Worm (Caenorhabditis elegans) whole organism, young adult: ENCODE measurements around the gene K02C4.3.

ENCODE experiments used
- B0035.1 ChIP-seq: sonication (generic microtip); optimal IDR thresholded peaks from 2 replicates; lab custom pipeline; 2016; ENCODE audit warnings: missing genetic modification characterization, mild to moderate bottlenecking, missing compliant biosample characterization, missing genotype, missing genetic modification reagents
- F37B4.10 ChIP-seq: fragments of 200-800 bp; sonication (Bioruptor generic); IDR thresholded peaks from 2 replicates; pipeline ENCODE4 v1.3.6; 2022; ENCODE audit warnings: missing genetic modification characterization, missing compliant biosample characterization
- F52B5.7 ChIP-seq: sonication (generic microtip); optimal IDR thresholded peaks from 2 replicates; lab custom pipeline; 2016; ENCODE audit warnings: mild to moderate bottlenecking, missing genetic modification characterization, missing compliant biosample characterization
- F57A8.1 ChIP-seq: fragments of 200-800 bp; sonication (Bioruptor generic); optimal IDR thresholded peaks from 2 replicates; lab custom pipeline; 2018; ENCODE audit warnings: mild to moderate bottlenecking, missing genetic modification characterization, moderate library complexity, missing compliant biosample characterization
- K11D2.4 ChIP-seq: fragments of 200-800 bp; sonication (Bioruptor generic); IDR thresholded peaks from 2 replicates; pipeline ENCODE4 v1.3.6; 2022; ENCODE audit warnings: missing genetic modification reagents, missing genetic modification characterization, missing compliant biosample characterization
- K12H6.12 ChIP-seq: fragments of 200-800 bp; sonication (Bioruptor generic); optimal IDR thresholded peaks from 2 replicates; lab custom pipeline; 2018; ENCODE audit warnings: mild to moderate bottlenecking, missing genetic modification characterization, missing compliant biosample characterization
- T07F8.4 ChIP-seq: sonication (generic microtip); optimal IDR thresholded peaks from 2 replicates; lab custom pipeline; 2016; ENCODE audit warnings: mild to moderate bottlenecking, missing genetic modification characterization, moderate library complexity, missing compliant biosample characterization
- T26A5.8 ChIP-seq: sonication (generic microtip); optimal IDR thresholded peaks from 2 replicates; lab custom pipeline; 2016; ENCODE audit warnings: missing genetic modification characterization, missing compliant biosample characterization
- Y56A3A.18 ChIP-seq: fragments of 200-800 bp; sonication (Bioruptor generic); IDR thresholded peaks from 2 replicates; pipeline ENCODE4 v1.3.6; 2022; ENCODE audit warnings: missing genetic modification reagents, missing genetic modification characterization, missing compliant biosample characterization
- Y67H2A.10 ChIP-seq: fragments of 200-800 bp; sonication (Bioruptor generic); conservative IDR thresholded peaks from 2 replicates; pipeline ENCODE4 v1.3.6; 2022; ENCODE audit warnings: missing genetic modification reagents, missing genetic modification characterization, missing compliant biosample characterization
- ama-1 ChIP-seq, 3 experiments: fragments of 150-350 bp in 1 of 3; sonication (generic microtip) in 2 of 3; optimal IDR thresholded peaks; 2 replicates each; lab custom pipeline; 2014 to 2018; ENCODE audit warnings: missing biosample characterization in 2 of 3, missing genetic modification characterization in 2 of 3, missing genetic modification reagents in 2 of 3
- aptf-3 ChIP-seq: fragments of 200-800 bp; sonication (Bioruptor generic); IDR thresholded peaks from 2 replicates; pipeline ENCODE4 v1.3.6; 2022; ENCODE audit warnings: missing genetic modification characterization, missing compliant biosample characterization
- attf-6 ChIP-seq: fragments of 200-800 bp; sonication (Bioruptor generic); IDR thresholded peaks from 2 replicates; pipeline ENCODE4 v1.3.6; 2022; ENCODE audit warnings: missing genetic modification reagents, missing genetic modification characterization, missing compliant biosample characterization
- cebp-1 ChIP-seq, 2 experiments: fragments of 200-800 bp in 1 of 2; sonication (Bioruptor generic) in 1 of 2; sonication (generic microtip) in 1 of 2; IDR thresholded peaks in 1 of 2; optimal IDR thresholded peaks in 1 of 2; 2 replicates each; pipeline versions ENCODE4 v1.3.6 to Lab custom; 2017 to 2022; ENCODE audit warnings: missing compliant biosample characterization in 2 of 2, missing genetic modification characterization in 2 of 2, mild to moderate bottlenecking in 1 of 2, missing genetic modification reagents in 1 of 2, moderate library complexity in 1 of 2
- ceh-100 ChIP-seq: fragments of 200-800 bp; sonication (Bioruptor generic); IDR thresholded peaks from 2 replicates; pipeline ENCODE4 v1.3.6; 2022; ENCODE audit warnings: missing genetic modification reagents, missing genetic modification characterization, missing compliant biosample characterization
- ceh-27 ChIP-seq: fragments of 200-800 bp; sonication (Bioruptor generic); optimal IDR thresholded peaks from 2 replicates; lab custom pipeline; 2018; ENCODE audit warnings: mild to moderate bottlenecking, missing genetic modification characterization, moderate library complexity, missing compliant biosample characterization
- ceh-40 ChIP-seq: fragments of 200-800 bp; sonication (Bioruptor generic); IDR thresholded peaks from 2 replicates; pipeline ENCODE4 v1.3.6; 2022; ENCODE audit warnings: missing genetic modification characterization, missing compliant biosample characterization
- die-1 ChIP-seq: sonication (generic microtip); optimal IDR thresholded peaks from 2 replicates; lab custom pipeline; 2016; ENCODE audit warnings: missing genotype, mild to moderate bottlenecking, missing genetic modification characterization, missing compliant biosample characterization
- dox-1 ChIP-seq: fragments of 200-800 bp; sonication (Bioruptor generic); IDR thresholded peaks from 2 replicates; pipeline ENCODE4 v1.3.6; 2022; ENCODE audit warnings: missing genetic modification reagents, missing genetic modification characterization, missing compliant biosample characterization
- egl-44 ChIP-seq: fragments of 200-800 bp; sonication (Bioruptor generic); IDR thresholded peaks from 2 replicates; pipeline ENCODE4 v1.3.6; 2022; ENCODE audit warnings: missing genetic modification reagents, missing genetic modification characterization, missing compliant biosample characterization
- ekl-4 ChIP-seq: fragments of 200-800 bp; sonication (Bioruptor generic); IDR thresholded peaks from 2 replicates; pipeline ENCODE4 v1.3.6; 2022; ENCODE audit warnings: missing genetic modification reagents, missing genetic modification characterization, missing compliant biosample characterization
- gei-17 ChIP-seq: fragments of 200-800 bp; sonication (Bioruptor generic); optimal IDR thresholded peaks from 2 replicates; lab custom pipeline; 2018; ENCODE audit warnings: mild to moderate bottlenecking, missing genetic modification characterization, missing compliant biosample characterization
- hmg-1.2 ChIP-seq: fragments of 200-800 bp; sonication (Bioruptor generic); IDR thresholded peaks from 2 replicates; pipeline ENCODE4 v1.3.6; 2022; ENCODE audit warnings: missing genetic modification reagents, missing genetic modification characterization, missing compliant biosample characterization
- let-526 ChIP-seq: fragments of 200-800 bp; sonication (Bioruptor generic); IDR thresholded peaks from 2 replicates; pipeline ENCODE4 v1.3.6; 2022; ENCODE audit warnings: missing genetic modification reagents, missing genetic modification characterization, missing compliant biosample characterization
- let-607 ChIP-seq, 2 experiments: fragments of 200-800 bp in 1 of 2; sonication (Bioruptor generic) in 1 of 2; sonication (generic microtip) in 1 of 2; optimal IDR thresholded peaks; 2 replicates each; lab custom pipeline; 2016 to 2018; ENCODE audit warnings: mild to moderate bottlenecking in 2 of 2, missing compliant biosample characterization in 2 of 2, missing genetic modification characterization in 2 of 2, moderate library complexity in 2 of 2, missing genotype in 1 of 2
- lin-35 ChIP-seq, 3 experiments: fragments of 150-350 bp in 2 of 3; sonication (generic microtip) in 1 of 3; optimal IDR thresholded peaks; 2 replicates each; lab custom pipeline; 2014 to 2018; ENCODE audit warnings: missing biosample characterization in 3 of 3, missing genetic modification characterization in 3 of 3, missing genetic modification reagents in 3 of 3
- lin-54 ChIP-seq: fragments of 200-800 bp; sonication (Bioruptor generic); optimal IDR thresholded peaks from 2 replicates; lab custom pipeline; 2018; ENCODE audit warnings: mild to moderate bottlenecking, missing genetic modification characterization, missing compliant biosample characterization
- lsy-27 ChIP-seq: sonication (generic microtip); optimal IDR thresholded peaks from 2 replicates; lab custom pipeline; 2017; ENCODE audit warnings: missing genetic modification characterization, mild to moderate bottlenecking, missing compliant biosample characterization, antibody characterized with exemption, missing genotype, borderline replicate concordance; ENCODE audit not compliant: insufficient read depth
- madf-10 ChIP-seq: sonication (generic microtip); optimal IDR thresholded peaks from 2 replicates; lab custom pipeline; 2016; ENCODE audit warnings: mild to moderate bottlenecking, missing genetic modification characterization, missing compliant biosample characterization
- mcd-1 ChIP-seq: fragments of 200-800 bp; sonication (Bioruptor generic); IDR thresholded peaks from 2 replicates; pipeline ENCODE4 v1.3.6; 2022; ENCODE audit warnings: missing genetic modification reagents, missing genetic modification characterization, missing compliant biosample characterization
- mel-28 ChIP-seq: sonication (generic microtip); optimal IDR thresholded peaks from 2 replicates; lab custom pipeline; 2016; ENCODE audit warnings: borderline replicate concordance, mild to moderate bottlenecking, missing genetic modification characterization, missing compliant biosample characterization
- nfyb-1 ChIP-seq: fragments of 200-800 bp; sonication (Bioruptor generic); IDR thresholded peaks from 2 replicates; pipeline ENCODE4 v1.3.6; 2022; ENCODE audit warnings: missing genetic modification reagents, missing genetic modification characterization, missing compliant biosample characterization
- nhr-27 ChIP-seq: fragments of 200-800 bp; sonication (Bioruptor generic); optimal IDR thresholded peaks from 2 replicates; lab custom pipeline; 2018; ENCODE audit warnings: mild to moderate bottlenecking, missing genetic modification characterization, moderate library complexity, missing compliant biosample characterization
- nhr-80 ChIP-seq: sonication (generic microtip); optimal IDR thresholded peaks from 2 replicates; lab custom pipeline; 2016; ENCODE audit warnings: missing genetic modification characterization, missing compliant biosample characterization
- sdz-38 ChIP-seq: sonication (generic microtip); optimal IDR thresholded peaks from 2 replicates; lab custom pipeline; 2016; ENCODE audit warnings: missing genotype, missing genetic modification characterization, missing compliant biosample characterization
- sea-2 ChIP-seq: fragments of 200-800 bp; sonication (Bioruptor generic); IDR thresholded peaks from 2 replicates; pipeline ENCODE4 v1.3.6; 2022; ENCODE audit warnings: missing genetic modification characterization, missing compliant biosample characterization
- tbp1 ChIP-seq: fragments of 200-800 bp; sonication (Bioruptor generic); optimal IDR thresholded peaks from 2 replicates; lab custom pipeline; 2018; ENCODE audit warnings: mild to moderate bottlenecking, missing genetic modification characterization, missing compliant biosample characterization
- unc-130 ChIP-seq: sonication (generic microtip); optimal IDR thresholded peaks from 2 replicates; lab custom pipeline; 2016; ENCODE audit warnings: missing genetic modification reagents, missing genetic modification characterization, missing compliant biosample characterization
- unc-62 ChIP-seq: fragments of 150-350 bp; optimal IDR thresholded peaks from 2 replicates; lab custom pipeline; 2014; ENCODE audit warnings: missing biosample characterization, missing genetic modification reagents, missing genetic modification characterization
- zfh-2 ChIP-seq: fragments of 200-800 bp; sonication (Bioruptor generic); conservative IDR thresholded peaks from 2 replicates; pipeline ENCODE4 v1.3.6; 2022; ENCODE audit warnings: missing genetic modification reagents, missing genetic modification characterization, missing compliant biosample characterization
- zim-3 ChIP-seq: sonication (generic microtip); optimal IDR thresholded peaks from 2 replicates; lab custom pipeline; 2017; ENCODE audit warnings: mild to moderate bottlenecking, missing genetic modification characterization, moderate library complexity, missing compliant biosample characterization
- ztf-18 ChIP-seq: sonication (generic microtip); optimal IDR thresholded peaks from 2 replicates; lab custom pipeline; 2016; ENCODE audit warnings: missing genotype, mild to moderate bottlenecking, missing genetic modification characterization, missing compliant biosample characterization
- ztf-26 ChIP-seq: sonication (generic microtip); optimal IDR thresholded peaks from 2 replicates; lab custom pipeline; 2017; ENCODE audit warnings: missing genetic modification characterization, missing compliant biosample characterization
- ztf-28 ChIP-seq: fragments of 200-800 bp; sonication (Bioruptor generic); IDR thresholded peaks from 2 replicates; pipeline ENCODE4 v1.3.6; 2022; ENCODE audit warnings: missing genetic modification reagents, missing genetic modification characterization, missing compliant biosample characterization
- ztf-6 ChIP-seq: fragments of 200-800 bp; sonication (Bioruptor generic); IDR thresholded peaks from 2 replicates; pipeline ENCODE4 v1.3.6; 2022; ENCODE audit warnings: missing genetic modification reagents, missing genetic modification characterization, missing compliant biosample characterization

K02C4.3 gene

ce11 chrII:8126617-8127016, 40.0 kb upstream of the K02C4.3 start:
- no peak for TF ChIP-seq B0035.1
- no peak for TF ChIP-seq let-607 (tag; optimal IDR thresholded peaks at IDR 0.05; lab: Kevin White, UChicago)
- no peak for TF ChIP-seq zim-3 (tag; lab: Kevin White, UChicago)
- no peak for TF ChIP-seq T26A5.8 (tag; lab: Kevin White, UChicago)
- TF ChIP-seq unc-130 (GFP tag; lab: Kevin White, UChicago), result no peak
- no peak for TF ChIP-seq gei-17 (GFP tag; lab: Kevin White, UChicago)
- TF ChIP-seq K11D2.4 (GFP tag; lab: Robert Waterston, UW), result no peak
- no peak for TF ChIP-seq lin-35 (GFP tag; optimal IDR thresholded peaks at IDR 0.05; lab: Kevin White, UChicago)

ce11 chrII:8126132-8126531, 39.5 kb upstream of the K02C4.3 start:
- TF ChIP-seq nfyb-1 (GFP tag; lab: Robert Waterston, UW), result 0 out of 2 replicates have a peak, but pooled peaks have one; percentile 13
- no peak for TF ChIP-seq sdz-38 (tag; lab: Kevin White, UChicago)
- no peak for TF ChIP-seq ztf-6
- TF ChIP-seq dox-1 (GFP tag; lab: Robert Waterston, UW), result no peak
- peak; percentile 4 for TF ChIP-seq nhr-80 (tag; lab: Kevin White, UChicago)
- TF ChIP-seq attf-6 (GFP tag; lab: Robert Waterston, UW), result no peak
- no peak for TF ChIP-seq Y67H2A.10
- TF ChIP-seq aptf-3 (GFP tag; lab: Robert Waterston, UW), result no peak
- no peak for TF ChIP-seq ztf-28 (GFP tag; lab: Robert Waterston, UW)
- TF ChIP-seq T07F8.4 (tag; lab: Kevin White, UChicago), result no peak
- TF ChIP-seq ztf-26 (tag; lab: Kevin White, UChicago), result no peak
- peak; percentile 37; the same call in 1 of the 2 replicates for TF ChIP-seq ceh-100 (GFP tag; lab: Robert Waterston, UW)
- no peak for TF ChIP-seq lsy-27 (tag; lab: Kevin White, UChicago)
- peak; percentile 8 for TF ChIP-seq ztf-18 (tag; lab: Kevin White, UChicago)
- peak; percentile 83 for TF ChIP-seq zfh-2
- TF ChIP-seq cebp-1 (GFP tag; IDR thresholded peaks at IDR 0.05; lab: Robert Waterston, UW), result no peak
- peak; percentile 57 for TF ChIP-seq cebp-1 (tag; optimal IDR thresholded peaks at IDR 0.05; lab: Kevin White, UChicago)
- TF ChIP-seq mcd-1 (GFP tag; lab: Robert Waterston, UW), result peak; percentile 23; the same call in 1 of the 2 replicates
- TF ChIP-seq egl-44 (GFP tag; lab: Robert Waterston, UW), result no peak
- no peak for TF ChIP-seq die-1 (tag; lab: Kevin White, UChicago)
- peak; percentile 61; the same call in 1 of the 2 replicates for TF ChIP-seq hmg-1.2 (GFP tag; lab: Robert Waterston, UW)
- no peak for TF ChIP-seq ama-1 (optimal IDR thresholded peaks at IDR 0.05; lab: Kevin White, UChicago)
- TF ChIP-seq ama-1 (GFP tag; optimal IDR thresholded peaks at IDR 0.05; lab: Kevin White, UChicago), result no peak
- peak; percentile 21 for TF ChIP-seq ceh-27 (GFP tag; lab: Kevin White, UChicago)
- peak; percentile 24 for TF ChIP-seq tbp1 (GFP tag; lab: Kevin White, UChicago)
- TF ChIP-seq F37B4.10, result no peak
- TF ChIP-seq let-607 (tag; optimal IDR thresholded peaks at IDR 0.05; lab: Kevin White, UChicago), result peak; percentile 4 to 17
- peak; percentile 27 for TF ChIP-seq K12H6.12 (tag; lab: Kevin White, UChicago)

ce11 chrII:8125439-8125838, 38.8 kb upstream of the K02C4.3 start:
- TF ChIP-seq ekl-4 (GFP tag; lab: Robert Waterston, UW) (no peak), Y56A3A.18 (GFP tag; lab: Robert Waterston, UW) (no peak), let-526 (GFP tag; lab: Robert Waterston, UW) (no peak), unc-62 (GFP tag; lab: Kevin White, UChicago) (no peak), lin-54 (GFP tag; lab: Kevin White, UChicago) (no peak), nhr-27 (tag; lab: Kevin White, UChicago) (no peak), T26A5.8 (tag; lab: Kevin White, UChicago) (no peak), ceh-40 (GFP tag; lab: Robert Waterston, UW) (no peak), madf-10 (no peak), F57A8.1 (GFP tag; lab: Kevin White, UChicago) (no peak), dox-1 (GFP tag; lab: Robert Waterston, UW) (no peak), F52B5.7 (tag; lab: Kevin White, UChicago) (no peak), sdz-38 (tag; lab: Kevin White, UChicago) (no peak), sea-2 (GFP tag; lab: Robert Waterston, UW) (no peak), attf-6 (GFP tag; lab: Robert Waterston, UW) (no peak), mel-28 (tag; lab: Kevin White, UChicago) (no peak), nhr-80 (tag; lab: Kevin White, UChicago) (no peak)
